Fruit fly (Drosophila melanogaster): ENCODE measurements around the gene CG43725.

CG43725 gene

DNA sequence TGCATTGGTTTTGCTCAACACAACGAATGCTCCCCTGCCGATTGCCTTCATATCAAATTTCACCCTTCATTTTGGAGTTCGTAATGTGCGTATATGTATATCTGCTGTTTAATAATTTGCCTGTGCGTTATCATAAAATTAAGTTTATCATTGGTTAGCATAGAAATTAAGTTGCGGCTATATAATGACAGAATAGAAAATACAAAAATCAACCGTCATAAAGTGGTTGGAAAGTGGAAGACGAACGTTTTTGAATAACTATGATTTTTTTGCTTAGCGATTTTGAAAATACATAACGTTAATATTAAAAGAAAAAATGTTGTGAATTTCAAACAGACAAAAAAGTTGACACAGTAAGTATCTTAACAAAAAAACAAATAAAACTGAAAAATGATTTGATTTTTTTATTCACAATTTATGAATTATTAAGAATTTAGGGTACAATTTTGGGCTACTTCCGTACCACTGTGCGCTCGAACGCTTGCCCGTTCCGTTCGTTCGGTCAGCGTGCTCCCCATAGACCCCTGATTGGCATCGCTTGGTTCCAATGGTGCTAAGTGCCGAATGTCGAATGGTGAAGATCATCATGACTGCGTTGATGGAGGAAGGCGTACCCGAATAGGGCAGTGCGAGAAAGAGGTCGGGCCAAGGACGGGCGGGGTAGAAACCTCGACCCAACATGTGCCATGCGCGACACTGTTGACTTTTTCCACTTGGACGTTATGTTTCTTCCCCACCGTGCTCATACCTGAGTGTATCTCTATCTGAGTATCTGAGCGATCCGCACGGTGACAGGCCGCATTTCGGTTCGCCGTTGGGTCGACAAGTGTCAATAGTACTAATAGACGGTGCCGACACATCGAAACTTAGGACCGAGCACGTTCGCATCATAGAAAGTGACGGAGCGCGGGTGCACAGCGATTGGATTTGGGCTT lies 37.5 kb upstream of the CG43725 start (continued):
- TF ChIP-seq CG6765 (GFP tag; optimal IDR thresholded peaks at IDR 0.05) (no peak), Atf3 (GFP tag; optimal IDR thresholded peaks at IDR 0.05) (no peak), az2 (GFP tag; optimal IDR thresholded peaks at IDR 0.05) (peak; percentile 71), ato (GFP tag; IDR thresholded peaks at IDR 0.05; ENCODE audit: partially characterized antibody) (no peak), emc (GFP tag; optimal IDR thresholded peaks at IDR 0.05) (no peak), HLH54F (GFP tag; optimal IDR thresholded peaks at IDR 0.05) (peak; percentile 20), repo (GFP tag; optimal IDR thresholded peaks at IDR 0.05) (no peak), CG14965 (GFP tag; optimal IDR thresholded peaks at IDR 0.05; ENCODE audit: borderline replicate concordance) (no peak), CG9876 (GFP tag; optimal IDR thresholded peaks at IDR 0.05) (no peak), CG12219 (GFP tag; optimal IDR thresholded peaks at IDR 0.05) (no peak), tio (GFP tag; optimal IDR thresholded peaks at IDR 0.05) (peak; percentile 53), vnd (GFP tag; IDR thresholded peaks at IDR 0.05; ENCODE audit: partially characterized antibody) (no peak), Hr3 (GFP tag; optimal IDR thresholded peaks at IDR 0.05) (peak; percentile 51), nau (GFP tag; optimal IDR thresholded peaks at IDR 0.05) (peak; percentile 34), zf30C (GFP tag; optimal IDR thresholded peaks at IDR 0.05) (no peak), CG1529 (GFP tag; optimal IDR thresholded peaks at IDR 0.05) (peak; percentile 36), pnt (GFP tag; optimal IDR thresholded peaks at IDR 0.05) (peak; percentile 24), CG8388 (GFP tag; optimal IDR thresholded peaks at IDR 0.05) (peak; percentile 72), E2f1 (GFP tag; IDR thresholded peaks at IDR 0.05) (no peak), Poxn (GFP tag; IDR thresholded peaks at IDR 0.05) (no peak), CG2889 (GFP tag; IDR thresholded peaks at IDR 0.05) (no peak), NFAT (GFP tag; IDR thresholded peaks at IDR 0.05) (no peak), pho (GFP tag; optimal IDR thresholded peaks at IDR 0.05) (peak; percentile 47), Lpt (GFP tag; optimal IDR thresholded peaks at IDR 0.05) (no peak), CG11504 (tag; optimal IDR thresholded peaks at IDR 0.05) (peak; percentile 69), Hmx (GFP tag; optimal IDR thresholded peaks at IDR 0.05) (no peak), hb (GFP tag; IDR thresholded peaks at IDR 0.05; ENCODE audit: partially characterized antibody) (no peak), jing (GFP tag; optimal IDR thresholded peaks at IDR 0.05) (peak; percentile 2), ATbp (GFP tag; optimal IDR thresholded peaks at IDR 0.05) (peak; percentile 21), CG30020 (tag; optimal IDR thresholded peaks at IDR 0.05) (no peak), inv (GFP tag; IDR thresholded peaks at IDR 0.05; ENCODE audit: partially characterized antibody) (no peak), CG10654 (GFP tag; optimal IDR thresholded peaks at IDR 0.05) (no peak), CG15514 (GFP tag; optimal IDR thresholded peaks at IDR 0.05) (no peak), pfk (GFP tag; optimal IDR thresholded peaks at IDR 0.05) (no peak), en (GFP tag; optimal IDR thresholded peaks at IDR 0.05) (no peak), CG34422 (GFP tag; IDR thresholded peaks at IDR 0.05) (0 out of 3 replicates have a peak, but pooled peaks have one; percentile 27), CG11085 (GFP tag; IDR thresholded peaks at IDR 0.05) (no peak), CG17186 (GFP tag; optimal IDR thresholded peaks at IDR 0.05) (no peak), CkIIα-i1 (GFP tag; IDR thresholded peaks at IDR 0.05) (no peak), lola (GFP tag; optimal IDR thresholded peaks at IDR 0.05) (peak in 1 of 3 experiments; percentile 76), Vsx1 (GFP tag; optimal IDR thresholded peaks at IDR 0.05) (peak; percentile 57), Fer1 (GFP tag; optimal IDR thresholded peaks at IDR 0.05) (peak; percentile 33), CG1603 (tag; optimal IDR thresholded peaks at IDR 0.05) (no peak), stc (GFP tag; IDR thresholded peaks at IDR 0.05) (peak; percentile 36), nerfin-1 (tag; optimal IDR thresholded peaks at IDR 0.05) (no peak), chn (GFP tag; optimal IDR thresholded peaks at IDR 0.05) (peak; percentile 51), CG2116 (GFP tag; optimal IDR thresholded peaks at IDR 0.05) (peak; percentile 5), Deaf1 (tag; optimal IDR thresholded peaks at IDR 0.05) (no peak)
